Worm (Caenorhabditis elegans): ENCODE measurements around the gene ZC449.4.

DNA sequence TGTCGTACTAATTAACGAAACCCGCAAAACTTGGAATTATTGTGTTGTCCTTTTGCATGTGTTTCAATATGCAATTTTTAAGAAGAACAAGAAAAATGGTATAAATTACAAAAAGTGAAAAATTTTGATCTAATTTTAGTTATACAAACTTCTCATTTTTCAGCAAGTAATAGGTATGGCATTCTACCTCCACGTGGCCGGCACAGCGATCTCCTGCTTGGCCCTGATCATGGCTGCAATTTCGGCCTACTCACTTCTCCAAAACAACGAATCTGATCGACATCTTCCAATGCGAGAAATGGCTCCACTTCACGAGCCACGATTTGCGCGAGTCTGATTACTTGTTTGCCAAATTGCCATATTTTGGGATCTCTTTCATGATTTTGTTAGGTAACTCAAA lies 40.1 kb upstream of the ZC449.4 start:
- TF ChIP-seq lsy-2 (tag; optimal IDR thresholded peaks at IDR 0.05) (no peak), unc-39 (tag; optimal IDR thresholded peaks at IDR 0.05) (no peak), lin-13 (tag; optimal IDR thresholded peaks at IDR 0.05) (no peak)

All from whole organism, mixed stage, embryonic.